Fruit fly (Drosophila melanogaster) whole organism, adult: ENCODE measurements around the gene Syx13.

Experiments
- CG12768 ChIP-seq: fragments of 200-800 bp; sonication (Bioruptor generic); optimal IDR thresholded peaks from 2 replicates; lab custom pipeline; 2017; ENCODE audit warnings: missing biosample characterization, missing genetic modification characterization, mild to moderate bottlenecking, moderate library complexity, missing genetic modification reagents
- CG14711 ChIP-seq: fragments of 200-800 bp; sonication (Bioruptor generic); optimal IDR thresholded peaks from 2 replicates; lab custom pipeline; 2018; ENCODE audit warnings: missing biosample characterization, mild to moderate bottlenecking, missing genetic modification characterization, moderate library complexity
- CG1620 ChIP-seq: fragments of 200-800 bp; sonication (Bioruptor generic); optimal IDR thresholded peaks from 2 replicates; lab custom pipeline; 2016; ENCODE audit warnings: missing biosample characterization, missing genetic modification characterization
- CG33017 ChIP-seq: fragments of 200-800 bp; sonication (Bioruptor generic); optimal IDR thresholded peaks from 2 replicates; lab custom pipeline; 2018; ENCODE audit warnings: missing biosample characterization, mild to moderate bottlenecking, missing genetic modification characterization, moderate library complexity
- CG5204 ChIP-seq: fragments of 200-800 bp; sonication (Bioruptor generic); optimal IDR thresholded peaks from 2 replicates; lab custom pipeline; 2016; ENCODE audit warnings: missing biosample characterization, missing genetic modification characterization
- CG7101 ChIP-seq: fragments of 200-800 bp; sonication (Bioruptor generic); optimal IDR thresholded peaks from 2 replicates; lab custom pipeline; 2018; ENCODE audit warnings: missing biosample characterization, mild to moderate bottlenecking, missing genetic modification characterization, moderate library complexity
- Clk ChIP-seq: fragments of 200-800 bp; sonication (Bioruptor generic); optimal IDR thresholded peaks from 2 replicates; lab custom pipeline; 2017; ENCODE audit warnings: missing biosample characterization, missing genetic modification characterization
- Crg-1 ChIP-seq: fragments of 200-800 bp; sonication (Bioruptor generic); optimal IDR thresholded peaks from 2 replicates; lab custom pipeline; 2016; ENCODE audit warnings: missing biosample characterization, missing genetic modification characterization
- kay ChIP-seq: fragments of 200-800 bp; sonication (Bioruptor generic); peaks from one replicate; lab custom pipeline; 2016; ENCODE audit warnings: missing biosample characterization, missing genetic modification characterization, borderline replicate concordance

DNA sequence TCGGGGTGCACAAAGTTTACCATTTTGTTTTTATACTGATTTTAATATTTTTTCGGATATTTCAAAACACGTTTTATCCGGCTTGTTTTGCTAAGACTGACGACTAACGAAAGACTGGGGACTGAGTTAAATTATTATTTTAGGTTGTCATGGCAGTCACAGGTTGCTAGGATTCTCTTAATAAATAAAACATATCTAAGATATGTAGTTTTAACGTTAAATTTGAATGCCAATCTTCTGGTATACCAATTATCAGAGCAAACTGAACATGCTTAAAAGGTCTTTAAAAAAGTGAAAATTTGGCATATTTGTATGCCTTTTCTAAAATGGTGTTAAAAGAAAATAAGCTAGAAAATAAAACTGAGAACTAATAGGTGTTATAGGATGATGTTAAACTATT is 17.9 kb upstream of the Syx13 start, which contains the start of gene Zmynd10:
- TF ChIP-seq CG1620 (GFP tag; lab: Kevin White, UChicago) (no peak), Clk (GFP tag; lab: Kevin White, UChicago) (no peak), CG7101 (tag; lab: Kevin White, UChicago) (no peak), Crg-1 (no peak), CG5204 (GFP tag; lab: Kevin White, UChicago) (no peak), CG12768 (no peak), kay (GFP tag; lab: Kevin White, UChicago) (peak; percentile 43), CG33017 (no peak), CG14711 (tag; lab: Kevin White, UChicago) (no peak)
